Worm (Caenorhabditis elegans): ENCODE measurements around the gene lrx-1.

Gene lrx-1

ce11 chrV:12299244-12299766 lies 46.9 kb downstream of the lrx-1 start:
- TF ChIP-seq hlh-11 (tag; optimal IDR thresholded peaks at IDR 0.05): peak; percentile 23
- TF ChIP-seq gei-8 (GFP tag; optimal IDR thresholded peaks at IDR 0.05): no peak

ce11 chrV:12300166-12300565 lies 47.8 kb downstream of the lrx-1 start:
- no peak for TF ChIP-seq nhr-111 (GFP tag; optimal IDR thresholded peaks at IDR 0.05)
- no peak for TF ChIP-seq snpc-1.2 (GFP tag; IDR thresholded peaks at IDR 0.05)
- TF ChIP-seq zip-11 (GFP tag; IDR thresholded peaks at IDR 0.05): no peak
- 0 out of 2 replicates have a peak, but pooled peaks have one; percentile 31 for TF ChIP-seq arid-1 (GFP tag; conservative IDR thresholded peaks at IDR 0.05)
- TF ChIP-seq nhr-41 (GFP tag; IDR thresholded peaks at IDR 0.05): no peak
- peak in 1 of 2 experiments; percentile 95 for TF ChIP-seq unc-62 (GFP tag; optimal IDR thresholded peaks at IDR 0.05 in 1 of 2)
- no peak for TF ChIP-seq unc-62 (tag; optimal IDR thresholded peaks at IDR 0.05)
- no peak for TF ChIP-seq egl-43 (GFP tag; IDR thresholded peaks at IDR 0.05)
- TF ChIP-seq rbr-2 (tag; optimal IDR thresholded peaks at IDR 0.05): peak; percentile 26
- TF ChIP-seq lin-39 (tag; optimal IDR thresholded peaks at IDR 0.05): no peak
- peak; percentile 81 for TF ChIP-seq nhr-28 (tag; optimal IDR thresholded peaks at IDR 0.05)
- no peak for TF ChIP-seq madf-9 (GFP tag; conservative IDR thresholded peaks at IDR 0.05)
- peak; percentile 94 for TF ChIP-seq hlh-30 (tag; optimal IDR thresholded peaks at IDR 0.05; ENCODE audit: insufficient read depth)
- peak; percentile 80 for TF ChIP-seq mep-1 (tag; optimal IDR thresholded peaks at IDR 0.05)
- no peak for TF ChIP-seq aly-2 (tag; optimal IDR thresholded peaks at IDR 0.05)
- no peak for TF ChIP-seq D1046.2 (GFP tag; IDR thresholded peaks at IDR 0.05)
- no peak for TF ChIP-seq T20F7.1 (GFP tag; optimal IDR thresholded peaks at IDR 0.05)
- TF ChIP-seq pha-4 (GFP tag; IDR thresholded peaks at IDR 0.05): no peak
- peak; percentile 55 for TF ChIP-seq pha-4 (tag; optimal IDR thresholded peaks at IDR 0.05)
- no peak for TF ChIP-seq nhr-237 (tag; optimal IDR thresholded peaks at IDR 0.05)
- TF ChIP-seq nhr-102 (tag; optimal IDR thresholded peaks at IDR 0.05): peak; percentile 20
- TF ChIP-seq R02D3.7 (tag; optimal IDR thresholded peaks at IDR 0.05): no peak
- TF ChIP-seq mxl-3 (GFP tag; optimal IDR thresholded peaks at IDR 0.05): peak; percentile 58
- TF ChIP-seq pqm-1 (tag; optimal IDR thresholded peaks at IDR 0.05): peak; percentile 32
- peak; percentile 65 for TF ChIP-seq mes-2 (tag; optimal IDR thresholded peaks at IDR 0.05; ENCODE audit: poor library complexity, severe bottlenecking)
- TF ChIP-seq Y105C5A.15 (GFP tag; IDR thresholded peaks at IDR 0.05): no peak
- TF ChIP-seq lim-7 (GFP tag; IDR thresholded peaks at IDR 0.05): no peak
- no peak for TF ChIP-seq T26A8.4 (GFP tag; IDR thresholded peaks at IDR 0.05)
- peak; percentile 32 for TF ChIP-seq nhr-77 (tag; optimal IDR thresholded peaks at IDR 0.05)
- TF ChIP-seq dmd-6 (GFP tag; IDR thresholded peaks at IDR 0.05): peak; percentile 68
- TF ChIP-seq lsy-2 (tag; optimal IDR thresholded peaks at IDR 0.05): peak; percentile 52 to 77
- TF ChIP-seq sdz-12 (GFP tag; optimal IDR thresholded peaks at IDR 0.05): no peak
- TF ChIP-seq dpl-1 (GFP tag; optimal IDR thresholded peaks at IDR 0.05): peak; percentile 30
- TF ChIP-seq aha-1 (tag): peak; percentile 92
- peak; percentile 49 for TF ChIP-seq jun-1 (tag; optimal IDR thresholded peaks at IDR 0.05)
- TF ChIP-seq lin-38 (GFP tag; IDR thresholded peaks at IDR 0.05): 0 out of 2 replicates have a peak, but pooled peaks have one; percentile 6
- TF ChIP-seq ceh-82 (tag; optimal IDR thresholded peaks at IDR 0.05): no peak
- peak; percentile 42; the same call in 1 of the 2 replicates for TF ChIP-seq tra-1 (GFP tag; IDR thresholded peaks at IDR 0.05)
- TF ChIP-seq skn-1 (tag; optimal IDR thresholded peaks at IDR 0.05): no peak
- TF ChIP-seq fkh-10 (GFP tag; optimal IDR thresholded peaks at IDR 0.05): no peak
- TF ChIP-seq hmg-1.1 (GFP tag; IDR thresholded peaks at IDR 0.05): peak; percentile 67
- no peak for TF ChIP-seq zip-2 (tag; optimal IDR thresholded peaks at IDR 0.05)
- 0 out of 2 replicates have a peak, but pooled peaks have one; percentile 10 for TF ChIP-seq daf-19 (GFP tag; conservative IDR thresholded peaks at IDR 0.05)
- TF ChIP-seq ceh-20 (GFP tag; IDR thresholded peaks at IDR 0.05): peak; percentile 48; the same call in 1 of the 2 replicates
- TF ChIP-seq Y48G9A.11 (GFP tag; IDR thresholded peaks at IDR 0.05): no peak
- TF ChIP-seq F37D6.2 (tag; optimal IDR thresholded peaks at IDR 0.05): no peak
- TF ChIP-seq daf-12 (tag; optimal IDR thresholded peaks at IDR 0.05): no peak
- TF ChIP-seq lin-1 (GFP tag; IDR thresholded peaks at IDR 0.05): no peak
